Fruit fly (Drosophila melanogaster): ENCODE data around the gene CG7246.

CG7246 gene

dm6 chrX:9119671-9120364 lies 39.0 kb upstream of the CG7246 start (continued):
- peak; percentile 5 for TF ChIP-seq NC2β (GFP tag; optimal IDR thresholded peaks at IDR 0.05)

dm6 chrX:9118961-9119633 lies 38.2 kb upstream of the CG7246 start:
- TF ChIP-seq CG2678 (tag; optimal IDR thresholded peaks at IDR 0.05) = peak; percentile 80
- TF ChIP-seq tin (GFP tag; optimal IDR thresholded peaks at IDR 0.05) = peak; percentile 35
- TF ChIP-seq vfl (GFP tag; optimal IDR thresholded peaks at IDR 0.05) = no peak
- TF ChIP-seq dmrt99B (tag; optimal IDR thresholded peaks at IDR 0.05) = peak; percentile 76
- TF ChIP-seq CG12104 (GFP tag; optimal IDR thresholded peaks at IDR 0.05) = peak; percentile 17
- TF ChIP-seq CG2712 (tag; optimal IDR thresholded peaks at IDR 0.05) = peak; percentile 13
- TF ChIP-seq jumu (GFP tag; optimal IDR thresholded peaks at IDR 0.05) = no peak
- TF ChIP-seq tll (GFP tag; optimal IDR thresholded peaks at IDR 0.05) = no peak
- no peak for TF ChIP-seq Bteb2 (GFP tag; optimal IDR thresholded peaks at IDR 0.05)
- peak; percentile 56 for TF ChIP-seq nerfin-1 (tag; optimal IDR thresholded peaks at IDR 0.05)
- TF ChIP-seq fru (optimal IDR thresholded peaks at IDR 0.05) = no peak
- TF ChIP-seq CG13775 (GFP tag; optimal IDR thresholded peaks at IDR 0.05) = no peak
- TF ChIP-seq CG16779 (GFP tag; IDR thresholded peaks at IDR 0.05) = no peak
- peak; percentile 64 for TF ChIP-seq lab (GFP tag; optimal IDR thresholded peaks at IDR 0.05)
- peak; percentile 30 for TF ChIP-seq CG6854 (GFP tag; optimal IDR thresholded peaks at IDR 0.05)
- TF ChIP-seq chm (GFP tag; IDR thresholded peaks at IDR 0.05) = 0 out of 2 replicates have a peak, but pooled peaks have one; percentile 30
- TF ChIP-seq gfzf (GFP tag; optimal IDR thresholded peaks at IDR 0.05) = no peak
- peak; percentile 10 for TF ChIP-seq CG15011 (GFP tag; optimal IDR thresholded peaks at IDR 0.05)
- peak; percentile 31 for TF ChIP-seq sqz (GFP tag; optimal IDR thresholded peaks at IDR 0.05)
- TF ChIP-seq D (optimal IDR thresholded peaks at IDR 0.05) = no peak
- TF ChIP-seq D (GFP tag; optimal IDR thresholded peaks at IDR 0.05) = peak; percentile 59
- TF ChIP-seq sob (GFP tag; IDR thresholded peaks at IDR 0.05) = no peak
- no peak for TF ChIP-seq CG34224 (GFP tag; IDR thresholded peaks at IDR 0.05; ENCODE audit: partially characterized antibody)
- TF ChIP-seq abd-A (tag; optimal IDR thresholded peaks at IDR 0.05) = peak; percentile 72
- TF ChIP-seq CG13424 (tag; optimal IDR thresholded peaks at IDR 0.05) = peak; percentile 37
- TF ChIP-seq cg (GFP tag; optimal IDR thresholded peaks at IDR 0.05) = peak; percentile 59
- no peak for TF ChIP-seq btn (GFP tag; optimal IDR thresholded peaks at IDR 0.05)
- TF ChIP-seq CG6689 (GFP tag; IDR thresholded peaks at IDR 0.05) = no peak
- peak; percentile 3 for TF ChIP-seq kah (GFP tag; optimal IDR thresholded peaks at IDR 0.05)
- no peak for TF ChIP-seq gcm2 (GFP tag; optimal IDR thresholded peaks at IDR 0.05)
- peak; percentile 2 for TF ChIP-seq Sry-δ (GFP tag; optimal IDR thresholded peaks at IDR 0.05)
- no peak for TF ChIP-seq Side (GFP tag; optimal IDR thresholded peaks at IDR 0.05)
- peak; percentile 21 for TF ChIP-seq CG1233 (GFP tag; optimal IDR thresholded peaks at IDR 0.05)
- TF ChIP-seq lilli (GFP tag; optimal IDR thresholded peaks at IDR 0.05) = peak; percentile 32
- peak; percentile 54 for TF ChIP-seq CG17385 (GFP tag; optimal IDR thresholded peaks at IDR 0.05)
- no peak for TF ChIP-seq eyg (GFP tag; optimal IDR thresholded peaks at IDR 0.05)
- TF ChIP-seq Xbp1 (GFP tag; optimal IDR thresholded peaks at IDR 0.05) = no peak
- TF ChIP-seq sr (GFP tag; IDR thresholded peaks at IDR 0.05) = peak; percentile 97
- TF ChIP-seq CG10274 (GFP tag; optimal IDR thresholded peaks at IDR 0.05) = peak; percentile 20
- TF ChIP-seq Rfx (GFP tag; IDR thresholded peaks at IDR 0.05) = 0 out of 2 replicates have a peak, but pooled peaks have one; percentile 15
- peak in 1 of 2 experiments; percentile 74 for TF ChIP-seq Eip74EF (GFP tag; optimal IDR thresholded peaks at IDR 0.05)
- TF ChIP-seq CG14667 (GFP tag; IDR thresholded peaks at IDR 0.05) = peak; percentile 30; the same call in 1 of the 2 replicates
- TF ChIP-seq Six4 (GFP tag; optimal IDR thresholded peaks at IDR 0.05) = peak; percentile 15
- peak; percentile 28 for TF ChIP-seq cwo (GFP tag; optimal IDR thresholded peaks at IDR 0.05)
- TF ChIP-seq crol (GFP tag; IDR thresholded peaks at IDR 0.05) = peak; percentile 84
- TF ChIP-seq HHEX (GFP tag; optimal IDR thresholded peaks at IDR 0.05) = peak; percentile 46
